Worm (Caenorhabditis elegans): ENCODE data around the gene Y62H9A.11.

- TF ChIP-seq zag-1 (tag; optimal IDR thresholded peaks at IDR 0.05), result peak; percentile 96
- TF ChIP-seq unc-62 (GFP tag; optimal IDR thresholded peaks at IDR 0.05), result peak; percentile 93
- peak; percentile 77 for TF ChIP-seq ztf-11 (tag; optimal IDR thresholded peaks at IDR 0.05)
- TF ChIP-seq R02D3.7 (tag; optimal IDR thresholded peaks at IDR 0.05), result peak; percentile 78
- TF ChIP-seq mdl-1 (tag; optimal IDR thresholded peaks at IDR 0.05), result peak; percentile 90 to 92
- peak; percentile 93 for TF ChIP-seq blmp-1 (tag; optimal IDR thresholded peaks at IDR 0.05; ENCODE audit: insufficient read depth)
- peak; percentile 96 for TF ChIP-seq nhr-237 (tag; optimal IDR thresholded peaks at IDR 0.05)
- peak; percentile 99 for TF ChIP-seq lin-13 (GFP tag; optimal IDR thresholded peaks at IDR 0.05)
- TF ChIP-seq nhr-10 (tag; optimal IDR thresholded peaks at IDR 0.05), result peak; percentile 99
- peak; percentile 95 to 97 for TF ChIP-seq lsy-2 (tag; optimal IDR thresholded peaks at IDR 0.05)
- TF ChIP-seq C34F6.9 (tag; optimal IDR thresholded peaks at IDR 0.05), result peak; percentile 98
- peak; percentile 51 for TF ChIP-seq ama-1 (optimal IDR thresholded peaks at IDR 0.05)
- peak; percentile 93 for TF ChIP-seq lin-39 (tag; optimal IDR thresholded peaks at IDR 0.05)
These were observed 30.3 kb upstream of the Y62H9A.11 start for ce11 chrX:11937343-11937935.

Measured in whole organism, L2 larva.